Fruit fly (Drosophila melanogaster) whole organism, pupa: ENCODE data around the gene CG9609.

Experiments used
- CG13204 ChIP-seq: fragments of 200-800 bp; sonication (Bioruptor generic); optimal IDR thresholded peaks from 2 replicates; lab custom pipeline; 2018; ENCODE audit warnings: missing biosample characterization, mild to moderate bottlenecking, missing genetic modification characterization, moderate library complexity
- CG14655 ChIP-seq: fragments of 200-800 bp; sonication (Bioruptor generic); optimal IDR thresholded peaks from 3 replicates; lab custom pipeline; 2017; ENCODE audit warnings: mild to moderate bottlenecking, missing biosample characterization, missing genetic modification reagents, missing genetic modification characterization
- CG34367 ChIP-seq: fragments of 200-800 bp; sonication (Bioruptor generic); optimal IDR thresholded peaks from 2 replicates; lab custom pipeline; 2018; ENCODE audit warnings: missing biosample characterization, mild to moderate bottlenecking, missing genetic modification characterization
- CG4496 ChIP-seq: fragments of 200-800 bp; sonication (Bioruptor generic); IDR thresholded peaks from 3 replicates; pipeline ENCODE4 v1.3.6; 2022; ENCODE audit warnings: missing biosample characterization, missing genetic modification characterization
- CG8301 ChIP-seq: fragments of 200-800 bp; sonication (Bioruptor generic); optimal IDR thresholded peaks from 2 replicates; lab custom pipeline; 2018; ENCODE audit warnings: missing biosample characterization, mild to moderate bottlenecking, missing genetic modification characterization
- Pif1A ChIP-seq: fragments of 200-800 bp; sonication (Bioruptor generic); optimal IDR thresholded peaks from 3 replicates; lab custom pipeline; 2016; ENCODE audit warnings: missing biosample characterization, missing genetic modification characterization
- gl ChIP-seq: fragments of 200-800 bp; sonication (Bioruptor generic); optimal IDR thresholded peaks from 2 replicates; lab custom pipeline; 2018; ENCODE audit warnings: missing biosample characterization, mild to moderate bottlenecking, missing genetic modification characterization

- TF ChIP-seq CG34367 (tag; lab: Kevin White, UChicago) (no peak), gl (tag; lab: Kevin White, UChicago) (no peak), Pif1A (GFP tag; lab: Kevin White, UChicago) (no peak), CG13204 (no peak), CG14655 (GFP tag; lab: Kevin White, UChicago) (no peak), CG8301 (no peak), CG4496 (no peak)
Measured at dm6 chrX:16816500-16816899, 29.7 kb upstream of the CG9609 start.
